Worm (Caenorhabditis elegans) whole organism, L3 larva: Measurements from ENCODE around the gene dnj-16.

Source experiments
- ZK546.5 ChIP-seq: sonication (generic microtip); optimal IDR thresholded peaks from 2 replicates; lab custom pipeline; 2017; ENCODE audit warnings: missing biosample characterization, missing genetic modification characterization
- ceh-16 ChIP-seq: sonication (generic microtip); optimal IDR thresholded peaks from 2 replicates; lab custom pipeline; 2017; ENCODE audit warnings: missing biosample characterization, missing genetic modification characterization
- ceh-28 ChIP-seq: fragments of 150-350 bp; optimal IDR thresholded peaks from 2 replicates; lab custom pipeline; 2014; ENCODE audit warnings: missing biosample characterization, missing genetic modification reagents, missing genetic modification characterization
- ceh-82 ChIP-seq: fragments of 150-350 bp; optimal IDR thresholded peaks from 2 replicates; lab custom pipeline; 2014; ENCODE audit warnings: missing biosample characterization, missing genetic modification characterization
- egl-27 ChIP-seq: sonication (generic microtip); optimal IDR thresholded peaks from 4 replicates; lab custom pipeline; 2017; ENCODE audit warnings: missing biosample characterization, missing genetic modification reagents, missing genetic modification characterization
- egl-5 ChIP-seq: fragments of 150-350 bp; optimal IDR thresholded peaks from 2 replicates; lab custom pipeline; 2017; ENCODE audit warnings: missing biosample characterization, missing genetic modification reagents, missing genetic modification characterization, inconsistent platforms
- elt-1 ChIP-seq: fragments of 150-350 bp; optimal IDR thresholded peaks from 2 replicates; lab custom pipeline; 2014; ENCODE audit warnings: missing biosample characterization, missing genetic modification characterization
- elt-2 ChIP-seq: sonication (generic microtip); optimal IDR thresholded peaks from 2 replicates; lab custom pipeline; 2016; ENCODE audit warnings: missing genetic modification reagents, mild to moderate bottlenecking, missing genetic modification characterization, missing compliant biosample characterization
- elt-3 ChIP-seq, 3 experiments: fragments of 150-350 bp in 1 of 3; sonication (generic microtip) in 2 of 3; optimal IDR thresholded peaks; 2 replicates in 2 of 3; 4 replicates in 1 of 3; lab custom pipeline; 2014 to 2017; ENCODE audit warnings: missing biosample characterization in 3 of 3, missing genetic modification characterization in 3 of 3
- eor-1 ChIP-seq, 2 experiments: fragments of 150-350 bp; optimal IDR thresholded peaks; 2 replicates each; lab custom pipeline; 2014 to 2018; ENCODE audit warnings: missing biosample characterization in 2 of 2, missing genetic modification characterization in 2 of 2
- fkh-10 ChIP-seq: sonication (generic microtip); optimal IDR thresholded peaks from 2 replicates; lab custom pipeline; 2017; ENCODE audit warnings: missing biosample characterization, missing genetic modification reagents, missing genetic modification characterization
- fkh-2 ChIP-seq: fragments of 150-350 bp; optimal IDR thresholded peaks from 2 replicates; lab custom pipeline; 2014; ENCODE audit warnings: missing biosample characterization, missing genetic modification reagents, missing genetic modification characterization
- fos-1 ChIP-seq: fragments of 150-350 bp; optimal IDR thresholded peaks from 2 replicates; lab custom pipeline; 2014; ENCODE audit warnings: missing biosample characterization, missing genetic modification characterization
- hmg-11 ChIP-seq: sonication (generic microtip); optimal IDR thresholded peaks from 2 replicates; lab custom pipeline; 2016; ENCODE audit warnings: missing genetic modification characterization, missing compliant biosample characterization
- mdl-1 ChIP-seq: fragments of 150-350 bp; optimal IDR thresholded peaks from 2 replicates; lab custom pipeline; 2014; ENCODE audit warnings: missing biosample characterization, missing genetic modification characterization
- mml-1 ChIP-seq: fragments of 150-350 bp; sonication (generic microtip); optimal IDR thresholded peaks from 3 replicates; lab custom pipeline; 2014; ENCODE audit warnings: missing biosample characterization, missing genetic modification characterization
- nfya-1 ChIP-seq: sonication (generic microtip); optimal IDR thresholded peaks from 2 replicates; lab custom pipeline; 2017; ENCODE audit warnings: missing genetic modification characterization, mild to moderate bottlenecking, missing compliant biosample characterization, antibody characterized with exemption, moderate library complexity; ENCODE audit not compliant: insufficient read depth
- nhr-12 ChIP-seq: fragments of 150-350 bp; optimal IDR thresholded peaks from 2 replicates; lab custom pipeline; 2014; ENCODE audit warnings: missing biosample characterization, missing genetic modification characterization
- nhr-237 ChIP-seq: fragments of 150-350 bp; optimal IDR thresholded peaks from 2 replicates; lab custom pipeline; 2014; ENCODE audit warnings: missing biosample characterization, missing genetic modification characterization
- nhr-25 ChIP-seq: sonication (generic microtip); optimal IDR thresholded peaks from 2 replicates; lab custom pipeline; 2017; ENCODE audit warnings: missing biosample characterization, missing genetic modification characterization
- nhr-28 ChIP-seq: fragments of 150-350 bp; optimal IDR thresholded peaks from 2 replicates; lab custom pipeline; 2014; ENCODE audit warnings: missing biosample characterization, missing genetic modification characterization
- nhr-43 ChIP-seq: sonication (generic microtip); optimal IDR thresholded peaks from 2 replicates; lab custom pipeline; 2016; ENCODE audit warnings: mild to moderate bottlenecking, missing genetic modification characterization, missing compliant biosample characterization; ENCODE audit not compliant: poor library complexity, severe bottlenecking
- nhr-67 ChIP-seq: fragments of 150-350 bp; optimal IDR thresholded peaks from 2 replicates; lab custom pipeline; 2014; ENCODE audit warnings: missing biosample characterization, missing genetic modification characterization
- nhr-76 ChIP-seq: fragments of 150-350 bp; sonication (generic microtip); optimal IDR thresholded peaks from 5 replicates; lab custom pipeline; 2014; ENCODE audit warnings: missing biosample characterization, missing genetic modification characterization
- pha-4 ChIP-seq: fragments of 150-350 bp; optimal IDR thresholded peaks from 2 replicates; lab custom pipeline; 2014; ENCODE audit warnings: missing biosample characterization, missing genetic modification reagents, missing genetic modification characterization
- pqm-1 ChIP-seq: fragments of 150-350 bp; optimal IDR thresholded peaks from 2 replicates; lab custom pipeline; 2017; ENCODE audit warnings: missing biosample characterization, missing genetic modification characterization, inconsistent platforms
- snpc-4 ChIP-seq: fragments of 150-350 bp; optimal IDR thresholded peaks from 2 replicates; lab custom pipeline; 2014; ENCODE audit warnings: missing biosample characterization, missing genetic modification characterization
- tbx-2 ChIP-seq: sonication (generic microtip); optimal IDR thresholded peaks from 2 replicates; lab custom pipeline; 2016; ENCODE audit warnings: mild to moderate bottlenecking, missing genetic modification characterization, missing compliant biosample characterization
- unc-39 ChIP-seq: sonication (generic microtip); optimal IDR thresholded peaks from 4 replicates; lab custom pipeline; 2017; ENCODE audit warnings: missing biosample characterization, missing genetic modification characterization
- unc-62 ChIP-seq: fragments of 150-350 bp; sonication (generic microtip); optimal IDR thresholded peaks from 4 replicates; lab custom pipeline; 2014; ENCODE audit warnings: missing biosample characterization, missing genetic modification reagents, missing genetic modification characterization
- zag-1 ChIP-seq: fragments of 150-350 bp; optimal IDR thresholded peaks from 2 replicates; lab custom pipeline; 2014; ENCODE audit warnings: missing biosample characterization, missing genetic modification characterization
- ztf-11 ChIP-seq: fragments of 150-350 bp; optimal IDR thresholded peaks from 2 replicates; lab custom pipeline; 2014; ENCODE audit warnings: missing biosample characterization, missing genetic modification characterization

The dnj-16 gene

ce11 chrIII:4224722-4225121 lies 33.8 kb downstream of the dnj-16 start:
- TF ChIP-seq hmg-11 (peak; percentile 5), pqm-1 (no peak)

ce11 chrIII:4227363-4227762 lies 36.4 kb downstream of the dnj-16 start:
- TF ChIP-seq unc-62 (GFP tag; lab: Kevin White, UChicago) = no peak
- TF ChIP-seq ceh-82 (tag; lab: Kevin White, UChicago) = no peak
- no peak for TF ChIP-seq nhr-12
- TF ChIP-seq pqm-1 = peak; percentile 56
- no peak for TF ChIP-seq unc-39 (tag; lab: Kevin White, UChicago)
- no peak for TF ChIP-seq nhr-28 (tag; lab: Kevin White, UChicago)
- no peak for TF ChIP-seq nhr-76 (tag; lab: Kevin White, UChicago)
- TF ChIP-seq egl-27 (tag; lab: Kevin White, UChicago) = no peak
- no peak for TF ChIP-seq snpc-4
- TF ChIP-seq nfya-1 (tag; lab: Kevin White, UChicago) = peak; percentile 30
- TF ChIP-seq ceh-16 (tag; lab: Kevin White, UChicago) = no peak
- no peak for TF ChIP-seq ztf-11 (tag; lab: Kevin White, UChicago)
- TF ChIP-seq zag-1 (tag; lab: Kevin White, UChicago) = no peak
- peak; percentile 75 for TF ChIP-seq elt-2 (tag; lab: Kevin White, UChicago)
- no peak for TF ChIP-seq nhr-67 (tag; lab: Kevin White, UChicago)
- no peak for TF ChIP-seq eor-1 (tag; optimal IDR thresholded peaks at IDR 0.05; lab: Kevin White, UChicago)
- TF ChIP-seq, all 47 proteins: peak for 3

ce11 chrIII:4228008-4228407 lies 37.1 kb downstream of the dnj-16 start, which contains the start of gene mpk-1:
TSS of gene mpk-1 (minus strand) at chrIII:4228108.
- TF ChIP-seq nhr-28 (tag; lab: Kevin White, UChicago) (no peak), ZK546.5 (tag; lab: Kevin White, UChicago) (no peak), eor-1 (tag; optimal IDR thresholded peaks at IDR 0.05; lab: Kevin White, UChicago) (no peak), nhr-76 (tag; lab: Kevin White, UChicago) (no peak), elt-1 (tag; lab: Kevin White, UChicago) (no peak), nhr-12 (no peak), pha-4 (no peak), egl-5 (no peak), unc-39 (tag; lab: Kevin White, UChicago) (no peak), snpc-4 (no peak), fos-1 (tag; lab: Kevin White, UChicago) (no peak), elt-3 (tag; optimal IDR thresholded peaks at IDR 0.05; lab: Kevin White, UChicago) (no peak), nhr-43 (tag; lab: Kevin White, UChicago) (no peak), egl-27 (tag; lab: Kevin White, UChicago) (no peak), fkh-10 (no peak), unc-62 (GFP tag; lab: Kevin White, UChicago) (no peak)
- TF ChIP-seq, all 47 proteins: peak for 0

- TF ChIP-seq unc-39 (tag; lab: Kevin White, UChicago) (no peak), nhr-25 (tag; lab: Kevin White, UChicago) (no peak), mdl-1 (no peak), ceh-28 (tag; lab: Kevin White, UChicago) (no peak), fos-1 (tag; lab: Kevin White, UChicago) (no peak)
These were observed 37.9 kb downstream of the dnj-16 start, which contains the start of gene F43C1.5 for ce11 chrIII:4228841-4229240. TSS of gene F43C1.5 (plus strand) at chrIII:4229141.

- no peak for TF ChIP-seq hmg-11
- TF ChIP-seq nhr-237 = no peak
- no peak for TF ChIP-seq mml-1 (tag; lab: Kevin White, UChicago)
- no peak for TF ChIP-seq unc-39 (tag; lab: Kevin White, UChicago)
- no peak for TF ChIP-seq egl-5
- no peak for TF ChIP-seq tbx-2 (tag; lab: Kevin White, UChicago)
- TF ChIP-seq elt-3 (tag; optimal IDR thresholded peaks at IDR 0.05; lab: Kevin White, UChicago) = no peak
These were observed 39.2 kb downstream of the dnj-16 start for ce11 chrIII:4230092-4230491.

- TF ChIP-seq elt-2 (tag; lab: Kevin White, UChicago) (no peak), nfya-1 (tag; lab: Kevin White, UChicago) (no peak), nhr-12 (no peak), unc-39 (tag; lab: Kevin White, UChicago) (no peak), unc-62 (GFP tag; lab: Kevin White, UChicago) (no peak), egl-5 (no peak), pha-4 (no peak), fkh-2 (no peak)
- TF ChIP-seq, all 47 proteins: peak for 0
These were observed 40.4 kb downstream of the dnj-16 start for ce11 chrIII:4231372-4231771.
